Fruit fly (Drosophila melanogaster): ENCODE results near the gene Rpn7.
A peak's percentile ranks its signal among the peaks of the same experiment; 100 is the strongest.

Gene Rpn7

DNA sequence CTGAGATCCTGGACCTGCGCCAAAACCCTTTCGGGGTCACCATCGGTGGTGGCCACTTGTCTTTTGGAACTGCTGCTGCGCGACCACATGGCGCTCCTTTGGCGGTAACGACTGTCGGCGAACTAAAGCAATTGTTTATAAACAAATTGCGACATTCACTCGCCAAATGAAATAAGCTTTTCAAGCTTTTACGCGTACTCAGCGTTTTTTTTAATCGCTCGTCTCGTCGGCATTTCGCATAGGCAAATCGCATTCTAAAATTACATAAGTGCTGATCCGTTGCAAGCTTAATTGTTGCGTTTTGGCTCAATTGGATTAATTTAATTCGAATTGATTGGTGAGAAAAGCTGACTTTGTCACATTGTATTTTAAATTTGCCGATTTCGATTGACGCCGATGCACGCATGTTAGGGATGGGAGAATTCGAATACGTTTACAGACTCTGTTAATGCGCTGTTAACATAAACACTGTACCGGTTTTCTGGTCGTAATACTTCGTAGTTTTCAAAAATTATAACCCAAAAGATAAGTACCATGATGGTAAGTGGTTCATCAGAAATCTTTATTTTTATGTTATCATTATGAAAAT, 37.2 kb downstream of the Rpn7 start, which contains the start of gene pinta (continued):
- TF ChIP-seq nmo (GFP tag; optimal IDR thresholded peaks at IDR 0.05) (no peak), CG11504 (tag; optimal IDR thresholded peaks at IDR 0.05) (peak; percentile 93), CG31441 (GFP tag; IDR thresholded peaks at IDR 0.05) (no peak), CG12155 (GFP tag; optimal IDR thresholded peaks at IDR 0.05) (peak; percentile 91), CG13287 (GFP tag; IDR thresholded peaks at IDR 0.05; ENCODE audit: partially characterized antibody) (peak; percentile 54), CG32532 (GFP tag; IDR thresholded peaks at IDR 0.05) (no peak), CG8924 (tag; optimal IDR thresholded peaks at IDR 0.05) (peak; percentile 39), E2f2 (GFP tag; IDR thresholded peaks at IDR 0.05) (peak; percentile 20)

dm6 chr3R:22423996-22424395, 37.9 kb downstream of the Rpn7 start:
- TF ChIP-seq Sox102F (GFP tag; optimal IDR thresholded peaks at IDR 0.05) (peak; percentile 34), CG9437 (GFP tag; optimal IDR thresholded peaks at IDR 0.05) (no peak), Mad (GFP tag; optimal IDR thresholded peaks at IDR 0.05) (no peak), CG11398 (GFP tag; optimal IDR thresholded peaks at IDR 0.05) (no peak), dan (GFP tag; IDR thresholded peaks at IDR 0.05) (no peak), phol (tag; optimal IDR thresholded peaks at IDR 0.05) (no peak), GATAe (GFP tag; conservative IDR thresholded peaks at IDR 0.05) (no peak), zen2 (GFP tag; IDR thresholded peaks at IDR 0.05; ENCODE audit: partially characterized antibody) (no peak), Aef1 (GFP tag; IDR thresholded peaks at IDR 0.05) (no peak), zfh1 (GFP tag; IDR thresholded peaks at IDR 0.05) (no peak), CG14014 (GFP tag; IDR thresholded peaks at IDR 0.05) (no peak), Meics (GFP tag; optimal IDR thresholded peaks at IDR 0.05) (no peak), CG2120 (GFP tag; optimal IDR thresholded peaks at IDR 0.05) (peak; percentile 18), CG2889 (GFP tag; IDR thresholded peaks at IDR 0.05) (no peak), CG18011 (GFP tag; optimal IDR thresholded peaks at IDR 0.05) (no peak), twi (tag; optimal IDR thresholded peaks at IDR 0.05) (no peak), ttk (GFP tag; IDR thresholded peaks at IDR 0.05) (no peak), salm (tag; optimal IDR thresholded peaks at IDR 0.05) (no peak), CG1647 (GFP tag; optimal IDR thresholded peaks at IDR 0.05) (no peak), gcm2 (GFP tag; optimal IDR thresholded peaks at IDR 0.05) (no peak), lov (optimal IDR thresholded peaks at IDR 0.05) (no peak), lov (GFP tag; IDR thresholded peaks at IDR 0.05) (no peak), Dref (GFP tag; IDR thresholded peaks at IDR 0.05) (no peak), pan (optimal IDR thresholded peaks at IDR 0.05) (no peak), pan (GFP tag; optimal IDR thresholded peaks at IDR 0.05 in 1 of 2, IDR thresholded peaks at IDR 0.05 in 1 of 2) (no peak), CG11093 (GFP tag; IDR thresholded peaks at IDR 0.05) (no peak), NfI (GFP tag; optimal IDR thresholded peaks at IDR 0.05) (no peak), D (optimal IDR thresholded peaks at IDR 0.05) (no peak), D (GFP tag; optimal IDR thresholded peaks at IDR 0.05) (no peak), pnt (GFP tag; optimal IDR thresholded peaks at IDR 0.05) (no peak), gsb-n (tag; optimal IDR thresholded peaks at IDR 0.05) (no peak), Optix (GFP tag; IDR thresholded peaks at IDR 0.05) (no peak), unpg (GFP tag; optimal IDR thresholded peaks at IDR 0.05) (no peak), CG4730 (GFP tag; IDR thresholded peaks at IDR 0.05) (no peak), CG16863 (GFP tag; optimal IDR thresholded peaks at IDR 0.05) (no peak), Max (GFP tag; optimal IDR thresholded peaks at IDR 0.05) (no peak), az2 (GFP tag; optimal IDR thresholded peaks at IDR 0.05) (peak; percentile 4), CG5245 (GFP tag; optimal IDR thresholded peaks at IDR 0.05) (no peak), NK7.1 (GFP tag; optimal IDR thresholded peaks at IDR 0.05) (no peak), HLH54F (GFP tag; optimal IDR thresholded peaks at IDR 0.05) (no peak), emc (GFP tag; optimal IDR thresholded peaks at IDR 0.05) (no peak), pros (GFP tag; optimal IDR thresholded peaks at IDR 0.05) (no peak), Xbp1 (GFP tag; optimal IDR thresholded peaks at IDR 0.05) (peak; percentile 14), CG17829 (tag; optimal IDR thresholded peaks at IDR 0.05) (no peak)
